Worm (Caenorhabditis elegans): ENCODE results near the gene srab-8.

srab-8 gene

DNA sequence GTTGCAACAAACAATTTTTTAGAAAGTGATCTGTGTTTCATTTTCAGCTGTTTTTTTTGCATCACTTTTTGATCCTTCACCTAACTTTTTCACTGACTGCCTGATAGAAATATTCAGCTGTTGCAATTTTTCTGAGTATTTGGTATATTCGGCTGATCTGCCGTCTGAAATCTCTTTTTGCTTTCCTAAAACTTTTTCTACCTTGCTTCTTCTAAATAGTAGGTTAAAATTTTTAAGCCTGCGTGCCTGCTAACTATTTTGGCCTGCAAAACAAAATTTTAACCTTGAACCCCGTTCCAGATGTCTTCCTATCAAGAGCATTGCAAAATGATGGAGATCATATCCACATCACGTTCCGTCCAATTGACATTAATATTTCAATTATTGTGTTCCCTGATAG is at the start of gene srab-8:
srab-8 (plus strand) TSS at position 301 of the 400 bp plus-strand sequence.
- TF ChIP-seq aly-2 (tag; optimal IDR thresholded peaks at IDR 0.05) (no peak), elt-2 (tag; optimal IDR thresholded peaks at IDR 0.05) (no peak), ceh-9 (tag; optimal IDR thresholded peaks at IDR 0.05) (no peak), ceh-82 (tag; optimal IDR thresholded peaks at IDR 0.05) (no peak), sea-2 (GFP tag; optimal IDR thresholded peaks at IDR 0.05) (no peak), ztf-11 (tag; optimal IDR thresholded peaks at IDR 0.05) (no peak), ceh-28 (tag; optimal IDR thresholded peaks at IDR 0.05) (no peak), daf-12 (tag; optimal IDR thresholded peaks at IDR 0.05) (no peak), nhr-76 (tag; optimal IDR thresholded peaks at IDR 0.05) (no peak), ztf-4 (tag; optimal IDR thresholded peaks at IDR 0.05) (no peak), ama-1 (optimal IDR thresholded peaks at IDR 0.05) (no peak)

DNA sequence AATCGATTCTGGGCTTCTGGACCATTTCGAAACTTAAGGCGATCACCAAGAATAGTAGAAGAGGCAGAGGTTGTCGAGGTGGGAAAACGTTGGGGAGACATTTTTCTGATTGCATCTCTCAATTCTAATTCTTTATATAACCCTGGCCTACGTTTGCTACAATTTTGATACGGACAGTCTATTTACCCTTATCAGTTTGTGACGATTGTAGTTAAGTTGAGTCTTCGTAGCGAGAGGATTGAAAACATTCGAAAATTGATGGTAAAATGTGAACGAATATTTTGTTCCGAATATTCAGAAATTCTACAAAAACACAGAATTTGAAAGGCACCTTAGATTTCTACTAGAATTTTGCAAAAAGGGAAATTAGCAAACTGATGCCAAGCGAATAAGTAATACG is 48.6 kb upstream of the srab-8 start, which contains the start of gene Y73C8C.10:
Y73C8C.10 (minus strand) TSS at position 101 of the 400 bp plus-strand sequence.
- TF ChIP-seq elt-2 (tag; optimal IDR thresholded peaks at IDR 0.05) (peak; percentile 6), skn-1 (tag; optimal IDR thresholded peaks at IDR 0.05) (no peak), pha-4 (tag; optimal IDR thresholded peaks at IDR 0.05) (no peak)

DNA sequence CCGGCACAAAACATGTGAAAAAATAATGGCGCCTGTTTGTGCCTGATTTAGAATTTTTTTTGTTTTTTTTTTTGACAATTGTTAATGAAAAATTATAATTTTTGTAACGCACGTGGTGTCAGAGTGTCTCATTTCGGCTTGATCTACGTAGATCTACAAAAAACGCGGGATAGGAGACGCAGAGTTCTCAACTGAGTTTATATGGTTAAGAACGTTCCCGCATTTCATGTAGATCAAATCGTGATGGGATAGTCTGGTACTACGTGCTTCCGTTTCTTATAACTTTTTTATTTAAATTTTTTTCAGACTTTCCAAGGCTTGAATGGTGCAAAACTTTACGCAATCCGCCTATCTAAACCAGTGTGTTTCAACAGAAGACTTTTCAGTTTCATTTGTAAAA is 47.5 kb upstream of the srab-8 start, which contains the start of gene tat-6:
tat-6 (plus strand) TSS at position 301 of the 400 bp plus-strand sequence.
- TF ChIP-seq ztf-11 (tag; optimal IDR thresholded peaks at IDR 0.05) (no peak), lin-15B (tag; optimal IDR thresholded peaks at IDR 0.05) (no peak), egl-27 (tag; optimal IDR thresholded peaks at IDR 0.05) (no peak), ZK546.5 (tag; optimal IDR thresholded peaks at IDR 0.05) (no peak), nhr-11 (tag; optimal IDR thresholded peaks at IDR 0.05) (no peak), elt-1 (tag; optimal IDR thresholded peaks at IDR 0.05) (no peak), nhr-43 (tag; optimal IDR thresholded peaks at IDR 0.05; ENCODE audit: poor library complexity, severe bottlenecking) (no peak), eor-1 (tag; optimal IDR thresholded peaks at IDR 0.05) (no peak), nfya-1 (tag; optimal IDR thresholded peaks at IDR 0.05; ENCODE audit: insufficient read depth) (no peak), snpc-4 (tag; optimal IDR thresholded peaks at IDR 0.05) (no peak), fkh-10 (GFP tag; optimal IDR thresholded peaks at IDR 0.05) (no peak), mdl-1 (tag; optimal IDR thresholded peaks at IDR 0.05) (no peak)

DNA sequence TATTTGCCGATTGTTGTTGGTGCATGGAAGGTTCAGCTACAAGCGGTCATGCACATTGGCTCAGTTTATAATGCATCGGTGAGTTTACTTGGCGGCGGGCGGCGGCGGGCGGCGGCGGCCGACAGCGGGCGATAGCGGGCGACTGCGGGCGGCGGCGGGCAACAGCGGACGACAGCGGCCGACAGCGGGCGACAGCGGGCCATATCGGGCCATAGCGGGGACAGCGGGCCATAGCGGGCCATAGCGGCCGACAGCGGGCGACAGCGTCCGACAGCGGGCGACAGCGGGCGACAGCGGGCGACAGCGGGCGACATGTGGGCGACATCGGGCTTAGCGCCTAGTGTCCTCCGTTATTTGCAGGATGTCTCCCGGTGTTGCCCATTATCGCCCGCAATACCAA is 44.1 kb upstream of the srab-8 start:
- TF ChIP-seq nhr-25 (tag; optimal IDR thresholded peaks at IDR 0.05) = no peak
- TF ChIP-seq nfya-1 (tag; optimal IDR thresholded peaks at IDR 0.05; ENCODE audit: insufficient read depth) = no peak
- no peak for TF ChIP-seq ceh-16 (tag; optimal IDR thresholded peaks at IDR 0.05)
- TF ChIP-seq unc-39 (tag; optimal IDR thresholded peaks at IDR 0.05) = no peak
- TF ChIP-seq ZK546.5 (tag; optimal IDR thresholded peaks at IDR 0.05) = no peak
- TF ChIP-seq nhr-23 (tag; optimal IDR thresholded peaks at IDR 0.05) = no peak
- TF ChIP-seq egl-5 (tag; optimal IDR thresholded peaks at IDR 0.05) = no peak
- no peak for TF ChIP-seq ceh-28 (tag; optimal IDR thresholded peaks at IDR 0.05)
- no peak for TF ChIP-seq snpc-4 (tag; optimal IDR thresholded peaks at IDR 0.05)
- no peak for TF ChIP-seq zag-1 (tag; optimal IDR thresholded peaks at IDR 0.05)

DNA sequence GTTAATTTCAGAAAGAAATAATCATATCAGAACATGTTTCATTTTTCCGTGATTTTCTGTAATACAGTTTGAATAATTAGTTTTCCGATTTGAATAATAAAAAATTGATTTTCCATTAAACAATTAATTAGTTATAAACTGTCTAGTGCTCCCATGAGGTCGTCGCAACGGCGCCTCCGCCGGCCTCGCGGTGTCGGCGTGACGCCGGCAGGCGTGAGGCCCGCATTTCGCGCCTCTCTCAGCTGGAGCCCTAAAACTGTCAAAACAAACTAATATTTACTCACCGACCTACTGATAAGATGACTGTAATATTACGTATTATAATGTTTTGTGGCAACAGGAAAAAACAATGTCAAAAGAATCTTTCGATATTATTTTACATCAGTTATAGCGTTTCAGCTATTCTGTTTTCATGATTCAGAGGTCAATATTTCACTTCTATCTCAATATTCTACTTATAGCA is 42.9 kb upstream of the srab-8 start, which contains the start of gene F02C9.2:
F02C9.2 (plus strand) TSS at position 413 of the 463 bp plus-strand sequence.
- TF ChIP-seq egl-5 (tag; optimal IDR thresholded peaks at IDR 0.05) (no peak), unc-62 (GFP tag; optimal IDR thresholded peaks at IDR 0.05) (no peak), nhr-12 (tag; optimal IDR thresholded peaks at IDR 0.05) (no peak), tbx-2 (tag; optimal IDR thresholded peaks at IDR 0.05) (no peak), elt-3 (tag; optimal IDR thresholded peaks at IDR 0.05) (no peak), hmg-11 (tag; optimal IDR thresholded peaks at IDR 0.05) (no peak), ztf-11 (tag; optimal IDR thresholded peaks at IDR 0.05) (no peak), nhr-28 (tag; optimal IDR thresholded peaks at IDR 0.05) (no peak), elt-1 (tag; optimal IDR thresholded peaks at IDR 0.05) (no peak)

Data from whole organism, L3 larva.